Worm (Caenorhabditis elegans): ENCODE measurements around the gene F55C9.14.
"Not testable (repeated sequence)": the region's sequence is repeated elsewhere in the genome, so short reads cannot be mapped to it uniquely, and the experiment has no call there.

Gene F55C9.14

DNA sequence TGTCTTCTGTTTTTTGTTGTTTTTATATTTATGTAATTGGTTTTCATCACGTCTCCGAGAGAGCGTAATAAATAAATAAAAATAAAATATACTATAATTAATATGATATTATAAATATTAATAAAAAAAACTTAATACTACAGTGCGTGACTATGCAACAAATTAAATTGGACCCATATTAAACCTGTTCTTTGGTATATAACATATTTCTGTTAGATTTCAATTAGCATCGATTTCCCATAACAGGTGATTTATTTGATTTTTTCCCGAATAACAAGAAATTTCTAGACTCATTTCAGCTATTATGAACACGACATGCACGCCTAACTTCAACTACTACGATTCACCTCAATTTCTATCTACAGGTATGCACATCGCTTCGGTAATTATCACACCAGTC is 17.7 kb downstream of the F55C9.14 start, which contains the start of gene srh-208:
srh-208 (plus strand) TSS at position 301 of the 400 bp plus-strand sequence.
- TF ChIP-seq ets-7 (tag; optimal IDR thresholded peaks at IDR 0.05); hnd-1 (tag; optimal IDR thresholded peaks at IDR 0.05); tbx-37 (GFP tag; conservative IDR thresholded peaks at IDR 0.05): not testable (repeated sequence)

DNA sequence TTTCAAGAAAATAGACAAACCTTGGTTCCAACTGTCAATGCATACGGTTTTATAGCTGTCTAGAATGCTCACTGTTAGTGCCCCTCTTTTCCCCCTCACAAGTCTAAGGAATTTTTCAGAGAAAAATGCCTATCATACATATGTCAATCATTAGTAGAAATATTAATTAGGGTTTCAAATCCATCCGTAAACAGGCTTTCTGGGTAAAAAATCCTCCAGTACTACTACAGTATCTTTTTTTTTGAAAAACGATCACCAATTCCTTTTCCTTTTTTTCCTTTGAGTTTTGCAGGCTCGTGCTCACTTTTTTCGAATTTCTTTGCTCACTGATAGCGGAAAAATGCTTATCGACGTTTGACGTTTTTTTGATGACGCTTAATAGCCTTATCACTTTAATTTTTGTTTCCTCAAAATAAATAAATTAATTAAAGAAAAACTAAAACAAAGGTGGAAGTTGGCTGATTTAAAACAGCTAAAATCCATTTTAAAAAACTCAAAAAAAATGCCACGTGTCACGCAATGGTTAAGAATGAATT is 20.2 kb downstream of the F55C9.14 start, which contains the start of gene C43D7.7:
C43D7.7 (minus strand) TSS at position 51 of the 536 bp plus-strand sequence.
- TF ChIP-seq ceh-13 (GFP tag; optimal IDR thresholded peaks at IDR 0.05) (no peak), aly-1 (tag; optimal IDR thresholded peaks at IDR 0.05) (no peak), sea-1 (GFP tag; conservative IDR thresholded peaks at IDR 0.05) (no peak), ets-7 (tag; optimal IDR thresholded peaks at IDR 0.05) (no peak)

ce11 chrV:19320385-19320784 is 21.0 kb downstream of the F55C9.14 start, which contains the start of gene sdz-6:
Gene sdz-6, plus strand, starts transcription at chrV:19320613.
- TF ChIP-seq ceh-13 (GFP tag; optimal IDR thresholded peaks at IDR 0.05), result no peak
- TF ChIP-seq B0310.2 (tag; optimal IDR thresholded peaks at IDR 0.05), result no peak
- no peak for TF ChIP-seq ceh-36 (tag; optimal IDR thresholded peaks at IDR 0.05)
- TF ChIP-seq aly-1 (tag; optimal IDR thresholded peaks at IDR 0.05), result no peak
- TF ChIP-seq sea-1 (GFP tag; conservative IDR thresholded peaks at IDR 0.05), result no peak
- TF ChIP-seq hmbx-1 (tag; optimal IDR thresholded peaks at IDR 0.05), result no peak
- TF ChIP-seq tra-4 (tag; optimal IDR thresholded peaks at IDR 0.05), result no peak
- TF ChIP-seq F13C5.2 (tag; optimal IDR thresholded peaks at IDR 0.05), result no peak
- TF ChIP-seq hnd-1 (tag; optimal IDR thresholded peaks at IDR 0.05), result no peak
- TF ChIP-seq ama-1 (optimal IDR thresholded peaks at IDR 0.05), result no peak
- no peak for TF ChIP-seq ets-7 (tag; optimal IDR thresholded peaks at IDR 0.05)
- TF ChIP-seq scrt-1 (GFP tag; IDR thresholded peaks at IDR 0.05), result no peak

ce11 chrV:19322387-19322786 is 23.0 kb downstream of the F55C9.14 start, which contains the start of gene C43D7.4:
Gene C43D7.4, minus strand, starts transcription at chrV:19322487.
- no peak for TF ChIP-seq aly-1 (tag; optimal IDR thresholded peaks at IDR 0.05)
- TF ChIP-seq tra-4 (tag; optimal IDR thresholded peaks at IDR 0.05), result no peak
- no peak for TF ChIP-seq hmbx-1 (tag; optimal IDR thresholded peaks at IDR 0.05)
- TF ChIP-seq scrt-1 (GFP tag; IDR thresholded peaks at IDR 0.05), result no peak
- TF ChIP-seq tbx-11 (GFP tag; IDR thresholded peaks at IDR 0.05), result no peak
- TF ChIP-seq ets-7 (tag; optimal IDR thresholded peaks at IDR 0.05), result no peak
- TF ChIP-seq hmg-4 (GFP tag; optimal IDR thresholded peaks at IDR 0.05), result no peak
- no peak for TF ChIP-seq pes-1 (GFP tag; IDR thresholded peaks at IDR 0.05)
- no peak for TF ChIP-seq ceh-13 (GFP tag; optimal IDR thresholded peaks at IDR 0.05)
- no peak for TF ChIP-seq sea-1 (GFP tag; conservative IDR thresholded peaks at IDR 0.05)
- no peak for TF ChIP-seq ama-1 (optimal IDR thresholded peaks at IDR 0.05)
- TF ChIP-seq ceh-36 (tag; optimal IDR thresholded peaks at IDR 0.05), result no peak
- no peak for TF ChIP-seq tbx-37 (GFP tag; conservative IDR thresholded peaks at IDR 0.05)
- TF ChIP-seq flt-1 (GFP tag; IDR thresholded peaks at IDR 0.05), result no peak
- TF ChIP-seq hnd-1 (tag; optimal IDR thresholded peaks at IDR 0.05), result no peak
- TF ChIP-seq F13C5.2 (tag; optimal IDR thresholded peaks at IDR 0.05), result no peak
- TF ChIP-seq B0310.2 (tag; optimal IDR thresholded peaks at IDR 0.05), result no peak

ce11 chrV:19325436-19325835 is 26.1 kb downstream of the F55C9.14 start:
- TF ChIP-seq ceh-36 (tag; optimal IDR thresholded peaks at IDR 0.05) (no peak), tbx-11 (GFP tag; IDR thresholded peaks at IDR 0.05) (no peak), hnd-1 (tag; optimal IDR thresholded peaks at IDR 0.05) (no peak), B0310.2 (tag; optimal IDR thresholded peaks at IDR 0.05) (no peak), hmbx-1 (tag; optimal IDR thresholded peaks at IDR 0.05) (no peak), tbx-37 (GFP tag; conservative IDR thresholded peaks at IDR 0.05) (no peak), ama-1 (optimal IDR thresholded peaks at IDR 0.05) (no peak), sea-1 (GFP tag; conservative IDR thresholded peaks at IDR 0.05) (no peak)

DNA sequence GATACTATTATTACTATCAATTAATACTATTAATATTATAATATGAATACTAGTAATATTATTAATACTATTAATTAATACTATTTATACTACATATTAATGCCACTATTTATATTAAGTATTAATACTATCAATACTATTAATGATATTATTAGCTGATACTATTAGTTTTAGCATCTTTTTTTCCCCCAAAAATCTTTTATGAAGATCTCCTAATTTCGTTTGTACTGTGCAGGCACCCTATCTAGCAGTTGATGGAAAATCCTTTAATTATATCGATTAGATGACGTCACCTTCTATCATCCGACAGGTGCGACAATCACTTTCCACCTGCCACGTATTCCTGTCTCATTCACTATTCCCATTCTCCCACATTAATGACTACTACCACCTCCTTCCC is 29.9 kb downstream of the F55C9.14 start, which contains the start of gene fbxb-65:
fbxb-65 (plus strand) TSS at position 301 of the 400 bp plus-strand sequence.
- TF ChIP-seq F13C5.2 (tag; optimal IDR thresholded peaks at IDR 0.05) (no peak), scrt-1 (GFP tag; IDR thresholded peaks at IDR 0.05) (no peak), ets-7 (tag; optimal IDR thresholded peaks at IDR 0.05) (no peak)

DNA sequence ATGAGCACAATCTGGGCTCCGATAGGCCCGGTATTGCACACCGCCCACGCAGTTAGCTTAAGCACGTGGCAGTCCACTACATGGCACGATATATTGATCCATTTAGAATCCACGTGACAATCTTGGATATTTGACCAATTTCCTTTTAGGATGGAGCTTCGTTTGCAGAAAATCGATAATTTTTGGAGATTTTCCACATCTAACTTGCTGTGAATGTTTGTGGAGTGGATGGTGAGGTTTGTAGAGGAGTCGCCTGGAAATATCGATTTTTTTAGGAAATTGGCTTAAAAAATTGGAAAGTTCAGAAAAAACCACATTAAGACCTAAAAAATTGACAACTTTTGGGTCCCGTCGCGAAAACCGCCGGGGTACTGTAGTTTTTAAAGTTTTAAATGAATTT is 38.0 kb downstream of the F55C9.14 start:
- no peak for TF ChIP-seq ama-1 (optimal IDR thresholded peaks at IDR 0.05)
- TF ChIP-seq ets-7 (tag; optimal IDR thresholded peaks at IDR 0.05), result no peak
- no peak for TF ChIP-seq F13C5.2 (tag; optimal IDR thresholded peaks at IDR 0.05)
- TF ChIP-seq aly-1 (tag; optimal IDR thresholded peaks at IDR 0.05), result no peak
- no peak for TF ChIP-seq pes-1 (GFP tag; IDR thresholded peaks at IDR 0.05)
- no peak for TF ChIP-seq tra-4 (tag; optimal IDR thresholded peaks at IDR 0.05)
- TF ChIP-seq scrt-1 (GFP tag; IDR thresholded peaks at IDR 0.05), result no peak
- no peak for TF ChIP-seq B0310.2 (tag; optimal IDR thresholded peaks at IDR 0.05)
- TF ChIP-seq hnd-1 (tag; optimal IDR thresholded peaks at IDR 0.05), result no peak
- TF ChIP-seq sea-1 (GFP tag; conservative IDR thresholded peaks at IDR 0.05), result no peak
- TF ChIP-seq hmg-4 (GFP tag; optimal IDR thresholded peaks at IDR 0.05), result no peak
- no peak for TF ChIP-seq tbx-37 (GFP tag; conservative IDR thresholded peaks at IDR 0.05)
- TF ChIP-seq ceh-13 (GFP tag; optimal IDR thresholded peaks at IDR 0.05), result no peak
- no peak for TF ChIP-seq hmbx-1 (tag; optimal IDR thresholded peaks at IDR 0.05)
- TF ChIP-seq flt-1 (GFP tag; IDR thresholded peaks at IDR 0.05), result no peak
- TF ChIP-seq tbx-11 (GFP tag; IDR thresholded peaks at IDR 0.05), result no peak
- TF ChIP-seq ceh-36 (tag; optimal IDR thresholded peaks at IDR 0.05), result no peak

Measured in whole organism, early embryonic.